Fruit fly (Drosophila melanogaster): Measurements from ENCODE around the gene CG8679.
A peak's percentile ranks its signal among the peaks of the same experiment; 100 is the strongest.

The CG8679 gene

DNA sequence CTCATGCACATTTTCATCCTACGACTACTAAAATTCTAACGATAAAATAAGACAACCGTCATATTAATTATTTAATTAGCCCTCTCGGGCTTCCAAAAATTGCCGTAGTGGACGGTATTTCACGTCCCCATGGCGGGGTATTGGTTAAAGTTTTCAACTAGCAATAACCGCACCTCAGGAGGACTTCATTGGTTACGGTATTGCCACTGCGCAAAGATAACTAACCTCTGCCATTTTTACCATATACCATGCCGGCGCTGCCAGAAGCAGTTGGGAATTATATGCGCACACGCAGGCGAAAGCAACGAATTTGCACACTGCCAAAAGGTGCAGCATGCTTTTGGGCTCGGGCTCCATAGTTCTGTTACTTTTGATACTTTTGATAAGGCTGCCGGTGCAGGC, 3.4 kb downstream of the CG8679 start:
- TF ChIP-seq gl (tag; optimal IDR thresholded peaks at IDR 0.05) (no peak), CG8301 (tag; optimal IDR thresholded peaks at IDR 0.05) (no peak), Ets98B (GFP tag; IDR thresholded peaks at IDR 0.05) (peak; percentile 38; the same call in 1 of the 2 replicates), CG12605 (GFP tag; IDR thresholded peaks at IDR 0.05) (no peak; the same call in 1 of the 2 replicates), Snoo (tag; optimal IDR thresholded peaks at IDR 0.05) (peak; percentile 35), Pif1A (GFP tag; optimal IDR thresholded peaks at IDR 0.05) (no peak), CG8159 (tag; optimal IDR thresholded peaks at IDR 0.05) (no peak), CG9948 (tag; optimal IDR thresholded peaks at IDR 0.05) (no peak), Pif1B (GFP tag; optimal IDR thresholded peaks at IDR 0.05) (no peak), D1 (tag; optimal IDR thresholded peaks at IDR 0.05) (peak; percentile 17), CG13204 (GFP tag; optimal IDR thresholded peaks at IDR 0.05) (no peak), rn (GFP tag; IDR thresholded peaks at IDR 0.05) (no peak), CG10348 (GFP tag; IDR thresholded peaks at IDR 0.05) (no peak), CG17806 (tag; optimal IDR thresholded peaks at IDR 0.05) (no peak), CG32121 (GFP tag; IDR thresholded peaks at IDR 0.05) (peak; percentile 24; the same call in 1 of the 2 replicates), CG34367 (tag; optimal IDR thresholded peaks at IDR 0.05) (no peak), CG4496 (GFP tag; IDR thresholded peaks at IDR 0.05) (peak; percentile 51; the same call in 1 of the 3 replicates), EcR (GFP tag; optimal IDR thresholded peaks at IDR 0.05) (no peak), CG15710 (tag; optimal IDR thresholded peaks at IDR 0.05) (no peak), fd96Ca (GFP tag; IDR thresholded peaks at IDR 0.05) (no peak), CG14655 (GFP tag; optimal IDR thresholded peaks at IDR 0.05) (no peak)

DNA sequence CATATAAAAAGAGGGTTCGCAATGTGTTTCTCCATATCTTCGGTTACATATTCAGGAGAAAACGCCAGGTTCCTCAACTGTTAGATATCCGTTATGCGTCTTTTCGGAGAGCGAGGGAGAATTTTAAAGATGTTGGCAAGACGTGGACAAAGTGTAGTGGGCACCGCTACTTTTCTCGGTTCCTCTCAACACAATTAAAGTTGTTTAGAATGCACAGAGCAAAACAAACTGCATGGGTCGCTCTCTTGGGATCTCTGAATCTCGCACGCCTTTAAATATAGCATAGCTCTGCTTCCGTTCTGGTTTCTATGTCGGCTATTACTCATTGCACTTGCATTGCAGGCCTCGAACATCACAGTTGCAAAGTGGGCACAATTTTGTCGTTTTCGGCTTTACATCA, 12.2 kb downstream of the CG8679 start, which contains the start of gene clumsy:
Gene clumsy (plus strand): TSS at position 301 of the 400 bp plus-strand sequence.
- 0 out of 3 replicates have a peak, but pooled peaks have one; percentile 23 for TF ChIP-seq CG4496 (GFP tag; IDR thresholded peaks at IDR 0.05)
- TF ChIP-seq fd96Ca (GFP tag; IDR thresholded peaks at IDR 0.05), result no peak

DNA sequence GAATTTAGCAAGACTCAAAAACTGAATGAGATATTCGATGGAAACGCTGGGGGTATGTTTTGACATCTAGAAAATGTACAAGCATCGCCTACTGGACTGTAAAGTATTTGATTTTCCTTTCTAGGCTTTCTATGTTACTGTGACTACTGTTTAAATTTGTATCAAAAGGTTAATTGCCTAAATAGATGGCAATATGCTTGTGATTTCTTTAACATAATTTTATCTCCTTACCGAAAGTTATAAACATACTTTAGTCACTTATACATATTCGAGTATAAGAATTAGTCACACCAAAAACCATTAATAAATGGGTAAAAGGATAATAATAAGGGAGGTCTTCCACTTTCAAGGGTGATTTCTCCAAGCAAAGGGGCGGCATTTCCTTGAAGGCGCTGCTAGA, 15.6 kb downstream of the CG8679 start, which contains the start of gene CG31988:
Gene CG31988 (minus strand): TSS at position 101 of the 400 bp plus-strand sequence.
- TF ChIP-seq D1 (tag; optimal IDR thresholded peaks at IDR 0.05) (no peak), Ets98B (GFP tag; IDR thresholded peaks at IDR 0.05) (no peak), fd96Ca (GFP tag; IDR thresholded peaks at IDR 0.05) (no peak), gl (tag; optimal IDR thresholded peaks at IDR 0.05) (no peak), CG8301 (tag; optimal IDR thresholded peaks at IDR 0.05) (no peak)

DNA sequence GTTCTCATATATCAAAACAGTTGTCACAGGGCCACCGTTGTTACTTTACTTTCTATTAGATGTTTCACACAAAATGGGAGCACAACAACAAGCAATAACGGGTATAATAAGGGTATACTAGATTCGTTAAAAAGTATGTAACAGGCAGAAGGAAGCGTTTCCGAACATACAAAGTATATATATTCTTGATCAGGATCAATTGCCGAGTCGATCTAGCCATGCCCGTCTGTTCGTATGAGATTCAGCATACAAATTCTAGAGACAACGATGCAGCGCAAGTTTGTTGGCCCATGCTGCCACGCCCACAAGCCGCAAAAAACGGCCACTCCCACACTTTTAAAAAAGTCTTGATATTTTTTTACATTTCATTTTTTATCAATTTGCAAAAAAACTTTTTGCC, 18.1 kb downstream of the CG8679 start, which contains the start of gene CG31624:
Gene CG31624 (minus strand): TSS at position 101 of the 400 bp plus-strand sequence.
- TF ChIP-seq Snoo (tag; optimal IDR thresholded peaks at IDR 0.05) (no peak), CG13204 (GFP tag; optimal IDR thresholded peaks at IDR 0.05) (no peak), D1 (tag; optimal IDR thresholded peaks at IDR 0.05) (no peak), rn (GFP tag; IDR thresholded peaks at IDR 0.05) (no peak), CG14655 (GFP tag; optimal IDR thresholded peaks at IDR 0.05) (no peak), gl (tag; optimal IDR thresholded peaks at IDR 0.05) (no peak), fd96Ca (GFP tag; IDR thresholded peaks at IDR 0.05) (no peak), CG8159 (tag; optimal IDR thresholded peaks at IDR 0.05) (no peak), CG4496 (GFP tag; IDR thresholded peaks at IDR 0.05) (no peak), CG17806 (tag; optimal IDR thresholded peaks at IDR 0.05) (no peak), Pif1A (GFP tag; optimal IDR thresholded peaks at IDR 0.05) (no peak), CG9948 (tag; optimal IDR thresholded peaks at IDR 0.05) (no peak), CG8301 (tag; optimal IDR thresholded peaks at IDR 0.05) (no peak), CG12605 (GFP tag; IDR thresholded peaks at IDR 0.05) (no peak), Ets98B (GFP tag; IDR thresholded peaks at IDR 0.05) (no peak)

DNA sequence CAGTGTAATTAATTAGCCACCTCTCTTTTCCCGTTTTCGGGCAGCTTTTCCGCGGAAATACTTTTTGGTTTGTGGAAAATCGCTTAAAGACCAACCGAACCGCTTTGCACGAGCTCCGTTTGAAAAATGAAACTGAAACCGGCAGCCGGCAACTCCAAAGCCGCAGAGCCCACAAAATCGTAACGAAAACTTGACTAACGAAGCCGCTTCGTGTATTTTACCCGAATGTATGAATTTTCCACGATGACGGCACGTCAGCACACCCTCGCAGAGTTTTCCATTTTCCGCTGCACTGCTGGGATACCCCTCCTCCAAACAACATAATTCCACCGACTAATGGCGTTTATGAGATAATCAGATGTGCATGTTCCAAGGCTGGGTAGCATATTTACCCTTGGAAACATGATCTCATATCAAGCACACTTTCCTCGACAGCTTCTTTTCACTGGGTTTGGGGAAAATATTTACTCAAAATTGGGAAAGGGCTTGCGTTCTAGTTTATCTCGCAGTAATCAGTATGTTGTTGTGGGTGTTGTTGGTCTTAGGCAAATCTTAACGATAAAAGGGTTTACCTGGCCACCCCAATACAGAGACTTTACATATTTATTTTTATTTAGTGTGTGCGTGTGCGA, 19.6 kb downstream of the CG8679 start, which contains the start of gene Ret:
Gene Ret (minus strand): TSS at position 130 of the 632 bp plus-strand sequence.
- no peak for TF ChIP-seq Pif1B (GFP tag; optimal IDR thresholded peaks at IDR 0.05)
- peak; percentile 52; the same call in 1 of the 3 replicates for TF ChIP-seq CG4496 (GFP tag; IDR thresholded peaks at IDR 0.05)

DNA sequence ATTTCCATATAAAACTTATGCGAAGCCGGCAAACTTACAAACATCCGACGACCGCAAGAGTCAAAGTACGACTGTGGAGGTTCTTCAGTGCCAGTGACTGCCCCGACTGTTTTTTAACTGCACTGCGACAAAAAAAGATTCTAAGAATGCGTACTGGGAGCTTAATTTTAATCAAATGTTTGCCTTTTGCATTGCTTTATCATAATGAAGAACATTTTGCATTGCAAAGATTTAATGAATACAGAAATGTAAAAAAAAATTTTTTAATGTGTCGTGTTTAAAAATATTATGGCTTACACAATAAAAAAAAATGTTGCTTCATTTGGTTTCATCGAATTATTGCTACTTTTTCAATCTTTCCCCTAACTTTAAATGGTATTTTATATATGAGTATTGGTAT, 21.2 kb downstream of the CG8679 start:
- TF ChIP-seq CG13204 (GFP tag; optimal IDR thresholded peaks at IDR 0.05) (no peak), CG17806 (tag; optimal IDR thresholded peaks at IDR 0.05) (peak; percentile 47), Ets98B (GFP tag; IDR thresholded peaks at IDR 0.05) (peak; percentile 42; the same call in 1 of the 2 replicates), CG8301 (tag; optimal IDR thresholded peaks at IDR 0.05) (peak; percentile 45), Snoo (tag; optimal IDR thresholded peaks at IDR 0.05) (no peak), gl (tag; optimal IDR thresholded peaks at IDR 0.05) (no peak), CG15710 (tag; optimal IDR thresholded peaks at IDR 0.05) (no peak), CG4496 (GFP tag; IDR thresholded peaks at IDR 0.05) (peak; percentile 60; the same call in 1 of the 3 replicates), fd96Ca (GFP tag; IDR thresholded peaks at IDR 0.05) (no peak), D1 (tag; optimal IDR thresholded peaks at IDR 0.05) (no peak), rn (GFP tag; IDR thresholded peaks at IDR 0.05) (peak; percentile 55), EcR (GFP tag; optimal IDR thresholded peaks at IDR 0.05) (no peak), CG9948 (tag; optimal IDR thresholded peaks at IDR 0.05) (peak; percentile 40), CG8159 (tag; optimal IDR thresholded peaks at IDR 0.05) (peak; percentile 26), CG10348 (GFP tag; IDR thresholded peaks at IDR 0.05) (no peak), CG12605 (GFP tag; IDR thresholded peaks at IDR 0.05) (no peak), CG34367 (tag; optimal IDR thresholded peaks at IDR 0.05) (no peak), Pif1A (GFP tag; optimal IDR thresholded peaks at IDR 0.05) (peak; percentile 18), CG32121 (GFP tag; IDR thresholded peaks at IDR 0.05) (peak; percentile 52), CG14655 (GFP tag; optimal IDR thresholded peaks at IDR 0.05) (peak; percentile 53), Pif1B (GFP tag; optimal IDR thresholded peaks at IDR 0.05) (peak; percentile 30)

All from whole organism, pupa.